Fruit fly (Drosophila melanogaster): ENCODE data around the gene Irp-1A.

Irp-1A gene

DNA sequence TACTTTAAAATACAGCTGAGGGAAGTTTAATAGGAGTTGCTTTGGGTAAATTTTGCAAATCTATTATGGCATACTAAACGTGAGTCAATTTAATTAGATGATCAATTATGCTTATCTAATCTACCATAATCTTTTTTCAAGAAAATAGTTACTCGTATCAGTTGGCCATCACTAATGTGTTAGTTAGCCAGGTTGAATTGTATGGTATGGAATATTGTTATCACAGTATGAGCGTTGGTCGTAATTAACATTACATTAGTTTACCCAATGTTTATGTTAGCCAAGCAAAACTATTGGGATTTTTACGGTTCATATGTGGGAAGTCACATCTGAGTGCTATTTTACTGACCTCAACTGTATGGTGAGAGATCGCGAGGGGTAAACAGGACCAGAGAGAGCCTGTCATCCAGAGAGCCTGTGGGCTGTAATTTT is 50.8 kb downstream of the Irp-1A start (continued):
- TF ChIP-seq Chrac-16 (GFP tag; optimal IDR thresholded peaks at IDR 0.05), result peak; percentile 75

DNA sequence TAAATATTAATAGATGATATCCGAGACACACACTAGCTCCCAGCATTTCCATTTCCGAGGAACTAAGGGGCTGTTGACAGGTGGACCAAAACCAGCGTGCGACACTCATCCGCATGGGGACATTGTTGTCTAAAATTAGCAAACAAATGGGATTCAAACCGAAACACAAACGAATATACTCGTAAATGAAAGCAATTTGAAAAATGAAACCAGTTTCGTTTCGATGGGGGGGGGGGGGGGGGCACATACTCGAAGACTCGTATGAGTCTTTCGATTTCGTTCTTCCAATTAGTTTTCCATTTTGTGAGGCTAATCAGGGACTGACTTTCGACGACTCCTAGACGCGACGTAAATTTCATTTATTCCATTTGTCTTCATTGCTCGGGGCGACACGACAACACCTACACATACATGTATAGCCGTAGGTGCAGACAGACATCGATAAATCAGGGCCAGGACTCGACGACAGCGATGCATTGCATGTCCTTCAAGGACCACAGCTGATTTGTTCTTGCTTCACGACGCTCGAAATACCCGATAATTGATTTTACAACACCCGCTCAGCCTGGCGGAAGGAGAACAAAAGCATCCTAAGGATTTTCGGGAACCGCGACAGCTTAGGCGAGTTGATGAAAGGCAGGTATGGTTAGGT is 51.6 kb downstream of the Irp-1A start:
- TF ChIP-seq insv (GFP tag; optimal IDR thresholded peaks at IDR 0.05), result peak in 1 of 2 experiments; percentile 71
- TF ChIP-seq D (optimal IDR thresholded peaks at IDR 0.05), result peak; percentile 90
- TF ChIP-seq D (GFP tag; optimal IDR thresholded peaks at IDR 0.05), result no peak
- no peak for TF ChIP-seq TFAM (GFP tag; optimal IDR thresholded peaks at IDR 0.05)
- no peak for TF ChIP-seq CG32532 (GFP tag; IDR thresholded peaks at IDR 0.05)
- TF ChIP-seq emc (GFP tag; optimal IDR thresholded peaks at IDR 0.05), result no peak
- no peak for TF ChIP-seq CG15011 (GFP tag; optimal IDR thresholded peaks at IDR 0.05)
- TF ChIP-seq Blimp-1 (GFP tag; optimal IDR thresholded peaks at IDR 0.05), result peak; percentile 58
- no peak for TF ChIP-seq CG7928 (GFP tag; optimal IDR thresholded peaks at IDR 0.05)
- peak; percentile 91 for TF ChIP-seq hth (optimal IDR thresholded peaks at IDR 0.05)
- TF ChIP-seq bab2 (GFP tag; optimal IDR thresholded peaks at IDR 0.05), result no peak
- TF ChIP-seq sd (tag; optimal IDR thresholded peaks at IDR 0.05), result peak; percentile 19
- no peak for TF ChIP-seq chn (GFP tag; optimal IDR thresholded peaks at IDR 0.05)
- peak; percentile 64 for TF ChIP-seq crol (GFP tag; IDR thresholded peaks at IDR 0.05)
- TF ChIP-seq Ssrp (tag; optimal IDR thresholded peaks at IDR 0.05), result no peak
- no peak for TF ChIP-seq usp (GFP tag; optimal IDR thresholded peaks at IDR 0.05)
- peak; percentile 16 for TF ChIP-seq abd-A (tag; optimal IDR thresholded peaks at IDR 0.05)
- TF ChIP-seq fu2 (GFP tag; optimal IDR thresholded peaks at IDR 0.05), result no peak
- TF ChIP-seq CG8290 (GFP tag; optimal IDR thresholded peaks at IDR 0.05), result no peak
- TF ChIP-seq CG8290 (tag; optimal IDR thresholded peaks at IDR 0.05), result no peak
- no peak for TF ChIP-seq CG15479 (GFP tag; optimal IDR thresholded peaks at IDR 0.05)
- 0 out of 3 replicates have a peak, but pooled peaks have one; percentile 41 for TF ChIP-seq CG6791 (GFP tag; IDR thresholded peaks at IDR 0.05; ENCODE audit: partially characterized antibody)
- no peak for TF ChIP-seq CTCF (GFP tag; optimal IDR thresholded peaks at IDR 0.05)
- no peak for TF ChIP-seq Bdp1 (GFP tag; optimal IDR thresholded peaks at IDR 0.05)
- TF ChIP-seq CG1602 (GFP tag; optimal IDR thresholded peaks at IDR 0.05), result no peak
- peak; percentile 36 for TF ChIP-seq CG12769 (tag; optimal IDR thresholded peaks at IDR 0.05)
- TF ChIP-seq CG30020 (tag; optimal IDR thresholded peaks at IDR 0.05), result no peak
- no peak for TF ChIP-seq Atf3 (GFP tag; optimal IDR thresholded peaks at IDR 0.05)
- peak; percentile 70 for TF ChIP-seq zen (tag; optimal IDR thresholded peaks at IDR 0.05)
- TF ChIP-seq CHES-1-like (GFP tag; optimal IDR thresholded peaks at IDR 0.05), result no peak
- TF ChIP-seq sr (GFP tag; IDR thresholded peaks at IDR 0.05), result no peak
- TF ChIP-seq Kr (GFP tag; optimal IDR thresholded peaks at IDR 0.05), result peak; percentile 6
- no peak for TF ChIP-seq CG32772 (GFP tag; IDR thresholded peaks at IDR 0.05)
- no peak for TF ChIP-seq Med (GFP tag)
- no peak for TF ChIP-seq Gug (GFP tag; IDR thresholded peaks at IDR 0.05)
- peak in 1 of 2 experiments; percentile 52 for TF ChIP-seq tll (GFP tag; optimal IDR thresholded peaks at IDR 0.05)
- TF ChIP-seq gsb-n (tag; optimal IDR thresholded peaks at IDR 0.05), result no peak
- no peak for TF ChIP-seq phol (tag; optimal IDR thresholded peaks at IDR 0.05)
